Fruit fly (Drosophila melanogaster) whole organism, embryonic: ENCODE measurements around the gene CheA29a.

Source experiments
- B-H2 ChIP-seq: fragments of 200-800 bp; sonication (Bioruptor generic); optimal IDR thresholded peaks from 2 replicates; lab custom pipeline; 2018; ENCODE audit warnings: missing biosample characterization, mild to moderate bottlenecking, missing genetic modification characterization
- C15 ChIP-seq: fragments of 200-800 bp; sonication (Bioruptor generic); IDR thresholded peaks from 3 replicates; pipeline ENCODE4 v1.3.6; 2022; ENCODE audit warnings: missing biosample characterization, missing genetic modification characterization
- CG10147 ChIP-seq: fragments of 200-800 bp; sonication (Bioruptor generic); optimal IDR thresholded peaks from 2 replicates; lab custom pipeline; 2019; ENCODE audit warnings: missing biosample characterization, mild to moderate bottlenecking, missing genetic modification characterization, moderate library complexity
- CG10366 ChIP-seq: fragments of 200-800 bp; sonication (Bioruptor generic); IDR thresholded peaks from 2 replicates; pipeline ENCODE4 v1.3.6; 2022; ENCODE audit warnings: missing biosample characterization, missing genetic modification characterization
- CG11093 ChIP-seq: fragments of 200-800 bp; sonication (Bioruptor generic); IDR thresholded peaks from 3 replicates; pipeline ENCODE4 v1.3.6; 2022; ENCODE audit warnings: missing biosample characterization, missing genetic modification characterization
- CG12071 ChIP-seq: fragments of 200-800 bp; sonication (Bioruptor generic); optimal IDR thresholded peaks from 3 replicates; lab custom pipeline; 2018; ENCODE audit warnings: missing biosample characterization, mild to moderate bottlenecking, missing genetic modification characterization
- CG12104 ChIP-seq: fragments of 200-800 bp; sonication (Bioruptor generic); optimal IDR thresholded peaks from 3 replicates; lab custom pipeline; 2016; ENCODE audit warnings: missing biosample characterization, missing genetic modification characterization
- CG1233 ChIP-seq: fragments of 200-800 bp; sonication (Bioruptor generic); optimal IDR thresholded peaks from 4 replicates; lab custom pipeline; 2018; ENCODE audit warnings: missing biosample characterization, mild to moderate bottlenecking, missing genetic modification characterization
- CG14441 ChIP-seq: fragments of 200-800 bp; sonication (Bioruptor generic); IDR thresholded peaks from 2 replicates; pipeline ENCODE4 v1.3.6; 2022; ENCODE audit warnings: missing biosample characterization, missing genetic modification characterization
- CG15269 ChIP-seq: fragments of 200-800 bp; sonication (Bioruptor generic); optimal IDR thresholded peaks from 2 replicates; lab custom pipeline; 2018; ENCODE audit warnings: missing biosample characterization, mild to moderate bottlenecking, missing genetic modification characterization, moderate library complexity
- CG1529 ChIP-seq: fragments of 200-800 bp; sonication (Bioruptor generic); optimal IDR thresholded peaks from 3 replicates; lab custom pipeline; 2018; ENCODE audit warnings: missing biosample characterization, missing genetic modification characterization
- CG1603 ChIP-seq: fragments of 200-800 bp; sonication (Bioruptor generic); optimal IDR thresholded peaks from 2 replicates; lab custom pipeline; 2019; ENCODE audit warnings: missing biosample characterization, mild to moderate bottlenecking, missing genetic modification characterization, moderate library complexity
- CG16863 ChIP-seq: fragments of 200-800 bp; sonication (Bioruptor generic); optimal IDR thresholded peaks from 3 replicates; lab custom pipeline; 2016; ENCODE audit warnings: missing biosample characterization, missing genetic modification characterization
- CG17359 ChIP-seq: fragments of 200-800 bp; sonication (Bioruptor generic); optimal IDR thresholded peaks from 3 replicates; lab custom pipeline; 2018; ENCODE audit warnings: missing biosample characterization, mild to moderate bottlenecking, missing genetic modification characterization, moderate library complexity
- CG17361 ChIP-seq: fragments of 200-800 bp; sonication (Bioruptor generic); IDR thresholded peaks from 3 replicates; pipeline ENCODE4 v1.3.6; 2022; ENCODE audit warnings: missing biosample characterization, missing genetic modification characterization
- CG1792 ChIP-seq: fragments of 200-800 bp; sonication (Bioruptor generic); optimal IDR thresholded peaks from 2 replicates; lab custom pipeline; 2016; ENCODE audit warnings: missing biosample characterization, missing genetic modification characterization
- CG18011 ChIP-seq: fragments of 200-800 bp; sonication (Bioruptor generic); optimal IDR thresholded peaks from 2 replicates; lab custom pipeline; 2017; ENCODE audit warnings: missing biosample characterization, missing genetic modification characterization, mild to moderate bottlenecking, moderate library complexity, missing genotype
- CG30431 ChIP-seq: fragments of 200-800 bp; sonication (Bioruptor generic); optimal IDR thresholded peaks from 2 replicates; lab custom pipeline; 2017; ENCODE audit warnings: missing biosample characterization, missing genetic modification characterization
- CG4360 ChIP-seq: fragments of 200-800 bp; sonication (Bioruptor generic); IDR thresholded peaks from 2 replicates; pipeline ENCODE4 v1.3.6; 2022; ENCODE audit warnings: missing biosample characterization, missing genetic modification characterization
- CG6791 ChIP-seq: fragments of 200-800 bp; sonication (Bioruptor generic); IDR thresholded peaks from 3 replicates; pipeline ENCODE4 v1.3.6; 2022; ENCODE audit warnings: missing biosample characterization, missing genetic modification characterization; ENCODE audit not compliant: partially characterized antibody
- CG7786 ChIP-seq: fragments of 200-800 bp; sonication (Bioruptor generic); optimal IDR thresholded peaks from 2 replicates; lab custom pipeline; 2016; ENCODE audit warnings: missing biosample characterization, missing genetic modification characterization
- CG9932 ChIP-seq: fragments of 200-800 bp; sonication (Bioruptor generic); IDR thresholded peaks from 2 replicates; pipeline ENCODE4 v1.3.6; 2022; ENCODE audit warnings: missing biosample characterization, missing genetic modification characterization
- CkIIα-i1 ChIP-seq: fragments of 200-800 bp; sonication (Bioruptor generic); IDR thresholded peaks from 2 replicates; pipeline ENCODE4 v1.3.6; 2022; ENCODE audit warnings: missing biosample characterization, missing genetic modification characterization
- D ChIP-seq, 2 experiments: fragments of 200-800 bp in 1 of 2; fragments of >200 bp in 1 of 2; sonication (Bioruptor generic) in 1 of 2; optimal IDR thresholded peaks; 2 replicates in 1 of 2; 3 replicates in 1 of 2; lab custom pipeline; 2017; ENCODE audit warnings: mild to moderate bottlenecking in 1 of 2, missing biosample characterization in 1 of 2, missing genetic modification characterization in 1 of 2, missing genetic modification reagents in 1 of 2
- Dad ChIP-seq: fragments of 200-800 bp; sonication (Bioruptor generic); optimal IDR thresholded peaks from 3 replicates; lab custom pipeline; 2016; ENCODE audit warnings: missing biosample characterization, missing genetic modification characterization
- Dref ChIP-seq: fragments of 200-800 bp; sonication (Bioruptor generic); IDR thresholded peaks from 2 replicates; pipeline ENCODE4 v1.3.6; 2022; ENCODE audit warnings: missing biosample characterization, missing genetic modification characterization
- Lpt ChIP-seq: fragments of >200 bp; optimal IDR thresholded peaks from 2 replicates; lab custom pipeline; 2018; ENCODE audit warnings: missing biosample characterization, missing genetic modification characterization
- Myb ChIP-seq: fragments of 200-800 bp; sonication (Bioruptor generic); optimal IDR thresholded peaks from 2 replicates; lab custom pipeline; 2016; ENCODE audit warnings: missing biosample characterization, missing genetic modification characterization
- NC2α ChIP-seq: fragments of 200-800 bp; sonication (Bioruptor generic); optimal IDR thresholded peaks from 2 replicates; lab custom pipeline; 2016; ENCODE audit warnings: missing biosample characterization, missing genetic modification characterization
- Neu2 ChIP-seq: fragments of 200-800 bp; sonication (Bioruptor generic); optimal IDR thresholded peaks from 3 replicates; lab custom pipeline; 2016; ENCODE audit warnings: missing biosample characterization, missing genetic modification characterization, borderline replicate concordance
- Oli ChIP-seq: fragments of 200-800 bp; sonication (Bioruptor generic); optimal IDR thresholded peaks from 2 replicates; lab custom pipeline; 2018; ENCODE audit warnings: missing biosample characterization, mild to moderate bottlenecking, missing genetic modification characterization, moderate library complexity
- Trl ChIP-seq, 3 experiments: fragments of >200 bp in 2 of 3; fragments of 200-800 bp in 1 of 3; sonication (Bioruptor generic) in 1 of 3; optimal IDR thresholded peaks; 2 replicates in 1 of 3; 3 replicates in 2 of 3; lab custom pipeline; 2016 to 2017; ENCODE audit warnings: missing biosample characterization in 1 of 3, missing genetic modification characterization in 1 of 3
- al ChIP-seq: fragments of 200-800 bp; sonication (Bioruptor generic); IDR thresholded peaks from 2 replicates; pipeline ENCODE4 v1.3.6; 2022; ENCODE audit warnings: missing biosample characterization, missing genetic modification characterization
- amos ChIP-seq: fragments of 200-800 bp; sonication (Bioruptor generic); IDR thresholded peaks from 2 replicates; pipeline ENCODE4 v1.3.6; 2022; ENCODE audit warnings: missing biosample characterization, missing genetic modification characterization; ENCODE audit not compliant: partially characterized antibody
- ase ChIP-seq: fragments of 200-800 bp; sonication (Bioruptor generic); IDR thresholded peaks from 3 replicates; pipeline ENCODE4 v1.3.6; 2022; ENCODE audit warnings: missing biosample characterization, missing genetic modification characterization
- btn ChIP-seq: fragments of 200-800 bp; sonication (Bioruptor generic); optimal IDR thresholded peaks from 2 replicates; lab custom pipeline; 2016; ENCODE audit warnings: missing biosample characterization, missing genetic modification characterization
- cg ChIP-seq: fragments of 200-800 bp; sonication (Bioruptor generic); optimal IDR thresholded peaks from 3 replicates; lab custom pipeline; 2019; ENCODE audit warnings: missing biosample characterization, mild to moderate bottlenecking, missing genetic modification characterization, moderate library complexity
- croc ChIP-seq: fragments of 200-800 bp; sonication (Bioruptor generic); conservative IDR thresholded peaks from 3 replicates; pipeline ENCODE4 v1.3.6; 2022; ENCODE audit warnings: missing biosample characterization, missing genetic modification characterization
- eyg ChIP-seq: fragments of 200-800 bp; sonication (Bioruptor generic); optimal IDR thresholded peaks from 3 replicates; lab custom pipeline; 2016; ENCODE audit warnings: missing biosample characterization, missing genetic modification characterization
- grn ChIP-seq: fragments of 200-800 bp; sonication (Bioruptor generic); optimal IDR thresholded peaks from 3 replicates; lab custom pipeline; 2017; ENCODE audit warnings: missing biosample characterization, missing genetic modification characterization
- ken ChIP-seq: fragments of 200-800 bp; sonication (Bioruptor generic); IDR thresholded peaks from 3 replicates; pipeline ENCODE4 v1.3.6; 2022; ENCODE audit warnings: missing biosample characterization, missing genetic modification characterization
- klu ChIP-seq: fragments of 200-800 bp; sonication (Bioruptor generic); IDR thresholded peaks from 2 replicates; pipeline ENCODE4 v1.3.6; 2022; ENCODE audit warnings: missing biosample characterization, missing genetic modification characterization
- knrl ChIP-seq: fragments of 200-800 bp; sonication (Bioruptor generic); IDR thresholded peaks from 3 replicates; pipeline ENCODE4 v1.3.6; 2022; ENCODE audit warnings: missing biosample characterization, missing genetic modification characterization; ENCODE audit not compliant: partially characterized antibody
- lilli ChIP-seq: fragments of 200-800 bp; sonication (Bioruptor generic); optimal IDR thresholded peaks from 3 replicates; lab custom pipeline; 2016; ENCODE audit warnings: missing biosample characterization, missing genetic modification characterization
- luna ChIP-seq: fragments of 200-800 bp; sonication (Bioruptor generic); optimal IDR thresholded peaks from 2 replicates; lab custom pipeline; 2016; ENCODE audit warnings: missing biosample characterization, missing genetic modification characterization
- otp ChIP-seq: fragments of 200-800 bp; sonication (Bioruptor generic); IDR thresholded peaks from 3 replicates; pipeline ENCODE4, ENCODE4 v1.3.6; 2022; ENCODE audit warnings: missing biosample characterization, missing genetic modification characterization
- pan ChIP-seq, 4 experiments: fragments of >200 bp in 3 of 4; fragments of 200-800 bp in 1 of 4; sonication (Bioruptor generic) in 1 of 4; optimal IDR thresholded peaks in 3 of 4; IDR thresholded peaks in 1 of 4; 2 replicates each; pipeline versions ENCODE4 v1.3.6 to Lab custom; 2017 to 2022; ENCODE audit warnings: missing biosample characterization in 2 of 4, missing genetic modification characterization in 2 of 4, mixed read lengths in 1 of 4
- pho ChIP-seq: fragments of 200-800 bp; sonication (Bioruptor generic); optimal IDR thresholded peaks from 2 replicates; lab custom pipeline; 2016; ENCODE audit warnings: missing biosample characterization, missing genetic modification characterization
- pnt ChIP-seq: fragments of 200-800 bp; sonication (Bioruptor generic); optimal IDR thresholded peaks from 3 replicates; lab custom pipeline; 2016; ENCODE audit warnings: missing biosample characterization, missing genetic modification characterization
- ro ChIP-seq: fragments of 200-800 bp; sonication (Bioruptor generic); IDR thresholded peaks from 2 replicates; pipeline ENCODE4 v1.3.6; 2022; ENCODE audit warnings: missing biosample characterization, missing genetic modification characterization
- seq ChIP-seq: fragments of 200-800 bp; sonication (Bioruptor generic); IDR thresholded peaks from 2 replicates; pipeline ENCODE4 v1.3.6; 2022; ENCODE audit warnings: missing biosample characterization, missing genetic modification characterization
- tna ChIP-seq: fragments of 200-800 bp; sonication (Bioruptor generic); IDR thresholded peaks from 2 replicates; pipeline ENCODE4 v1.3.6; 2022; ENCODE audit warnings: missing biosample characterization, missing genetic modification characterization; ENCODE audit not compliant: partially characterized antibody

CheA29a gene

DNA sequence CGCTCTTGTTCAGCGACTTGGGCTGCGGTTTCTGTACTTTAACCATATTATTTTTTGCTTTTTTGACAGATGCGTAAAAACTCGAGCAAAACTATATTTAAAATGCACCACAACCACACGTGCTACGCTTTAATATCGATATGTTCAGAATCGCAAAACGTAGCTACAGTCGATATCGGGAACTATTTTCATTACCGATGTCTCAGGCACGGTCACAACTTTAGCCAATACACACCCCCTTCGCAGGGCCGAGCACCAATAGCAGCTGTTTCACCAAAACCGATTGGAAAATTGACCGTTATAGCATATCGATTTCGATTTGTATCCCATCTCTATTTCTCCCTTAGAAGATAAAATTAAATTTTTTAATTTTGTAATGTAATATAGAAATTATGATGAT, 34.6 kb downstream of the CheA29a start, which contains the start of gene CG13096 (continued):
- TF ChIP-seq CG12104 (GFP tag; lab: Kevin White, UChicago) (no peak), pho (GFP tag; lab: Kevin White, UChicago) (peak; percentile 39), cg (GFP tag; lab: Kevin White, UChicago) (no peak), klu (no peak), luna (GFP tag; lab: Kevin White, UChicago) (no peak), Oli (no peak), CG30431 (GFP tag; lab: Kevin White, UChicago) (no peak), CG17361 (no peak), tna (peak; percentile 97), CG14441 (no peak), CG6791 (GFP tag; lab: Robert Waterston, UW) (peak; percentile 99), Myb (GFP tag; lab: Kevin White, UChicago) (peak; percentile 99), CG4360 (GFP tag; lab: Robert Waterston, UW) (no peak), CG10147 (no peak), grn (GFP tag; lab: Kevin White, UChicago) (no peak), btn (no peak), C15 (no peak), pan (optimal IDR thresholded peaks at IDR 0.05; lab: Kevin White, UChicago) (no peak), pan (GFP tag; optimal IDR thresholded peaks at IDR 0.05 in 1 of 2, IDR thresholded peaks at IDR 0.05 in 1 of 2) (no peak), otp (GFP tag; lab: Robert Waterston, UW) (no peak), CG17359 (tag; lab: Kevin White, UChicago) (no peak), CG1529 (no peak), ase (GFP tag; lab: Robert Waterston, UW) (peak; percentile 25; the same call in 1 of the 3 replicates), CG12071 (GFP tag; lab: Kevin White, UChicago) (no peak), CG11093 (no peak), seq (GFP tag; lab: Robert Waterston, UW) (no peak), croc (GFP tag; lab: Robert Waterston, UW) (no peak), D (optimal IDR thresholded peaks at IDR 0.05; lab: Kevin White, UChicago) (no peak), D (GFP tag; optimal IDR thresholded peaks at IDR 0.05; lab: Kevin White, UChicago) (no peak), Trl (optimal IDR thresholded peaks at IDR 0.05; lab: Kevin White, UChicago) (no peak), Trl (GFP tag; optimal IDR thresholded peaks at IDR 0.05; lab: Kevin White, UChicago) (no peak), CG7786 (no peak), eyg (GFP tag; lab: Kevin White, UChicago) (no peak), NC2α (no peak)

DNA sequence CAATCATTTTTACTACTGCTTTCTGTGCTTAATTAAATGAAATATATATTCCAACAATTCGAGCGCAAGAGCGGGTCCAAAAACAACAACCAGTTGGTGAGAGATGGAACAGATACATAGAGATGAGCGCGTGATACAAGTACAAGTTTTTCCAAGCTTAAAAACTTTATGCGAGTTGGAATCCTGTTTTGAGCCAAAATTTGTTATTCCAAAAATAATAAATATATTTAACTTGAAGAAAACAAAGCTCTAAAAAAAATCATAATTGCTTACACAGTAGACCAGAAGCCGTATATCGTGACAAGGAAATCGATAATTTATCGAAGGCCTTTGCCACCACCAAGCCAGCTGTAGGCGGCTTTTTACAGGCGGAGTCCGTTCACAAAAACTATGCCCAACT, 37.6 kb downstream of the CheA29a start, which contains the start of the genes CG13097 and PIG-U:
CG13097 (minus strand) TSS at position 121 of the 400 bp plus-strand sequence.
PIG-U (plus strand) TSS at position 349 of the 400 bp plus-strand sequence.
- TF ChIP-seq Oli (peak; percentile 57), Lpt (GFP tag; lab: Kevin White, UChicago) (no peak), CG1233 (GFP tag; lab: Kevin White, UChicago) (peak; percentile 56), ken (GFP tag; lab: Robert Waterston, UW) (peak; percentile 84; the same call in 2 of the 3 replicates), Dad (GFP tag; lab: Kevin White, UChicago) (peak; percentile 82), al (GFP tag; lab: Robert Waterston, UW) (peak; percentile 80), Dref (GFP tag; lab: Robert Waterston, UW) (peak; percentile 79), CG1792 (peak; percentile 55), CG11093 (no peak), CG18011 (peak; percentile 72), amos (GFP tag; lab: Robert Waterston, UW) (peak; percentile 85), CG16863 (peak; percentile 50), CG1603 (peak; percentile 18), lilli (GFP tag; lab: Kevin White, UChicago) (peak; percentile 95), CG15269 (tag; lab: Kevin White, UChicago) (no peak), CkIIα-i1 (GFP tag; lab: Robert Waterston, UW) (no peak), CG9932 (GFP tag; lab: Robert Waterston, UW) (peak; percentile 92), B-H2 (GFP tag; lab: Kevin White, UChicago) (peak; percentile 85), ro (no peak), knrl (peak; percentile 95), pnt (GFP tag; lab: Kevin White, UChicago) (peak; percentile 64), Neu2 (GFP tag; lab: Kevin White, UChicago) (no peak), CG10366 (GFP tag; lab: Robert Waterston, UW) (peak; percentile 70)
